Worm (Caenorhabditis elegans): ENCODE data around the gene srh-272.

ce11 chrV:2813856-2814255, 49.3 kb upstream of the srh-272 start, which contains the start of gene F54E2.9:
- TF ChIP-seq mdl-1 (tag; optimal IDR thresholded peaks at IDR 0.05) (no peak), snpc-4 (tag; optimal IDR thresholded peaks at IDR 0.05) (no peak), sea-2 (GFP tag; optimal IDR thresholded peaks at IDR 0.05) (no peak), elt-1 (tag; optimal IDR thresholded peaks at IDR 0.05) (no peak), nfya-1 (tag; optimal IDR thresholded peaks at IDR 0.05; ENCODE audit: insufficient read depth) (no peak), nhr-237 (tag; optimal IDR thresholded peaks at IDR 0.05) (no peak), zag-1 (tag; optimal IDR thresholded peaks at IDR 0.05) (no peak), unc-39 (tag; optimal IDR thresholded peaks at IDR 0.05) (no peak), fos-1 (tag; optimal IDR thresholded peaks at IDR 0.05) (no peak), pqm-1 (tag; optimal IDR thresholded peaks at IDR 0.05) (no peak), egl-27 (tag; optimal IDR thresholded peaks at IDR 0.05) (no peak)

Data from whole organism, L3 larva.